Worm (Caenorhabditis elegans) whole organism, late embryonic: ENCODE measurements around the gene daf-3.

Experiments
- C38D4.7 ChIP-seq: fragments of 200-800 bp; sonication (Bioruptor generic); optimal IDR thresholded peaks from 2 replicates; lab custom pipeline; 2018; ENCODE audit warnings: mild to moderate bottlenecking, missing genetic modification characterization, moderate library complexity, missing compliant biosample characterization
- F13H6.1 ChIP-seq: sonication (generic microtip); optimal IDR thresholded peaks from 2 replicates; lab custom pipeline; 2016; ENCODE audit warnings: missing genetic modification characterization, missing compliant biosample characterization
- K02D7.2 ChIP-seq: sonication (generic microtip); optimal IDR thresholded peaks from 2 replicates; lab custom pipeline; 2017; ENCODE audit warnings: mild to moderate bottlenecking, missing genetic modification characterization, missing compliant biosample characterization
- ceh-14 ChIP-seq: sonication (generic microtip); optimal IDR thresholded peaks from 2 replicates; lab custom pipeline; 2016; ENCODE audit warnings: missing genotype, missing genetic modification characterization, missing compliant biosample characterization
- eyg-1 ChIP-seq: sonication (generic microtip); optimal IDR thresholded peaks from 2 replicates; lab custom pipeline; 2016; ENCODE audit warnings: missing genotype, missing genetic modification characterization, missing compliant biosample characterization
- hlh-15 ChIP-seq: sonication (generic microtip); optimal IDR thresholded peaks from 2 replicates; lab custom pipeline; 2016; ENCODE audit warnings: missing genetic modification characterization, missing compliant biosample characterization
- hlh-30 ChIP-seq: sonication (generic microtip); optimal IDR thresholded peaks from 2 replicates; lab custom pipeline; 2017; ENCODE audit warnings: antibody characterized with exemption, missing genetic modification characterization, missing compliant biosample characterization; ENCODE audit not compliant: insufficient read depth
- lin-11 ChIP-seq: fragments of 200-800 bp; sonication (Bioruptor generic); optimal IDR thresholded peaks from 2 replicates; lab custom pipeline; 2018; ENCODE audit warnings: mild to moderate bottlenecking, missing genetic modification characterization, missing compliant biosample characterization
- madf-2 ChIP-seq: sonication (generic microtip); optimal IDR thresholded peaks from 2 replicates; lab custom pipeline; 2017; ENCODE audit warnings: missing genetic modification characterization, missing compliant biosample characterization
- pha-4 ChIP-seq: fragments of 150-350 bp; optimal IDR thresholded peaks from 2 replicates; lab custom pipeline; 2018; ENCODE audit warnings: missing biosample characterization, missing genetic modification reagents, missing genetic modification characterization
- ttx-3 ChIP-seq: sonication (generic microtip); optimal IDR thresholded peaks from 2 replicates; lab custom pipeline; 2016; ENCODE audit warnings: missing genetic modification reagents, missing genetic modification characterization, missing compliant biosample characterization
- zip-5 ChIP-seq: sonication (generic microtip); optimal IDR thresholded peaks from 2 replicates; lab custom pipeline; 2016; ENCODE audit warnings: missing genetic modification characterization, missing compliant biosample characterization

- TF ChIP-seq pha-4 (tag; lab: Kevin White, UChicago) (no peak), hlh-15 (tag; lab: Kevin White, UChicago) (no peak), zip-5 (tag; lab: Kevin White, UChicago) (no peak), eyg-1 (tag; lab: Kevin White, UChicago) (no peak), hlh-30 (tag; lab: Kevin White, UChicago) (no peak), ttx-3 (no peak), lin-11 (tag; lab: Kevin White, UChicago) (no peak), madf-2 (no peak), F13H6.1 (tag; lab: Kevin White, UChicago) (no peak), C38D4.7 (GFP tag; lab: Kevin White, UChicago) (no peak), K02D7.2 (tag; lab: Kevin White, UChicago) (no peak), ceh-14 (tag; lab: Kevin White, UChicago) (no peak)
These were observed 48.4 kb upstream of the daf-3 start for ce11 chrX:873634-874033.
